Fruit fly (Drosophila melanogaster) whole organism, embryonic: ENCODE data around the gene CAH4.

Source experiments
- Blimp-1 ChIP-seq: fragments of 200-800 bp; sonication (Bioruptor generic); optimal IDR thresholded peaks from 3 replicates; lab custom pipeline; 2018; ENCODE audit warnings: missing biosample characterization, missing genetic modification characterization, mild to moderate bottlenecking, moderate library complexity, missing genetic modification reagents
- C15 ChIP-seq: fragments of 200-800 bp; sonication (Bioruptor generic); IDR thresholded peaks from 3 replicates; pipeline ENCODE4 v1.3.6; 2022; ENCODE audit warnings: missing biosample characterization, missing genetic modification characterization
- CG10147 ChIP-seq: fragments of 200-800 bp; sonication (Bioruptor generic); optimal IDR thresholded peaks from 2 replicates; lab custom pipeline; 2019; ENCODE audit warnings: missing biosample characterization, mild to moderate bottlenecking, missing genetic modification characterization, moderate library complexity
- CG10274 ChIP-seq: fragments of 200-800 bp; sonication (Bioruptor generic); optimal IDR thresholded peaks from 3 replicates; lab custom pipeline; 2017; ENCODE audit warnings: missing biosample characterization, mild to moderate bottlenecking, missing genetic modification characterization
- CG11085 ChIP-seq: fragments of 200-800 bp; sonication (Bioruptor generic); IDR thresholded peaks from 2 replicates; pipeline ENCODE4 v1.3.6; 2022; ENCODE audit warnings: missing biosample characterization, missing genetic modification characterization
- CG11723 ChIP-seq: fragments of 200-800 bp; sonication (Bioruptor generic); optimal IDR thresholded peaks from 2 replicates; lab custom pipeline; 2017; ENCODE audit warnings: missing biosample characterization, mild to moderate bottlenecking, missing genetic modification characterization
- CG12071 ChIP-seq: fragments of 200-800 bp; sonication (Bioruptor generic); optimal IDR thresholded peaks from 3 replicates; lab custom pipeline; 2018; ENCODE audit warnings: missing biosample characterization, mild to moderate bottlenecking, missing genetic modification characterization
- CG13123 ChIP-seq: fragments of 200-800 bp; sonication (Bioruptor generic); optimal IDR thresholded peaks from 2 replicates; lab custom pipeline; 2016; ENCODE audit warnings: missing biosample characterization, missing genetic modification characterization
- CG14441 ChIP-seq: fragments of 200-800 bp; sonication (Bioruptor generic); IDR thresholded peaks from 2 replicates; pipeline ENCODE4 v1.3.6; 2022; ENCODE audit warnings: missing biosample characterization, missing genetic modification characterization
- CG14860 ChIP-seq: fragments of 200-800 bp; sonication (Bioruptor generic); IDR thresholded peaks from 3 replicates; pipeline ENCODE4 v1.3.6; 2022; ENCODE audit warnings: missing biosample characterization, missing genetic modification characterization; ENCODE audit not compliant: partially characterized antibody
- CG1529 ChIP-seq: fragments of 200-800 bp; sonication (Bioruptor generic); optimal IDR thresholded peaks from 3 replicates; lab custom pipeline; 2018; ENCODE audit warnings: missing biosample characterization, missing genetic modification characterization
- CG15514 ChIP-seq: fragments of 200-800 bp; sonication (Bioruptor generic); optimal IDR thresholded peaks from 3 replicates; lab custom pipeline; 2017; ENCODE audit warnings: missing biosample characterization, missing genetic modification characterization, mild to moderate bottlenecking, moderate library complexity, missing genetic modification reagents
- CG17612 ChIP-seq: fragments of 200-800 bp; sonication (Bioruptor generic); IDR thresholded peaks from 2 replicates; pipeline ENCODE4 v1.3.6; 2022; ENCODE audit warnings: missing biosample characterization, missing genetic modification characterization
- CG18764 ChIP-seq: fragments of 200-800 bp; sonication (Bioruptor generic); optimal IDR thresholded peaks from 3 replicates; lab custom pipeline; 2016; ENCODE audit warnings: missing biosample characterization, missing genetic modification characterization
- CG2120 ChIP-seq: fragments of 200-800 bp; sonication (Bioruptor generic); optimal IDR thresholded peaks from 3 replicates; lab custom pipeline; 2016; ENCODE audit warnings: missing biosample characterization, missing genetic modification characterization
- CG33213 ChIP-seq: fragments of 200-800 bp; sonication (Bioruptor generic); optimal IDR thresholded peaks from 3 replicates; lab custom pipeline; 2016; ENCODE audit warnings: missing biosample characterization, missing genetic modification characterization
- CG3407 ChIP-seq: fragments of 200-800 bp; sonication (Bioruptor generic); optimal IDR thresholded peaks from 2 replicates; lab custom pipeline; 2018; ENCODE audit warnings: missing biosample characterization, mild to moderate bottlenecking, missing genetic modification characterization
- CG3726 ChIP-seq: fragments of 200-800 bp; sonication (Bioruptor generic); IDR thresholded peaks from 3 replicates; pipeline ENCODE4, ENCODE4 v1.3.6; 2022; ENCODE audit warnings: missing biosample characterization, missing genetic modification characterization
- CG43689 ChIP-seq: fragments of 200-800 bp; sonication (Bioruptor generic); IDR thresholded peaks from 2 replicates; pipeline ENCODE4 v1.3.6; 2022; ENCODE audit warnings: missing biosample characterization, missing genetic modification characterization
- CG4404 ChIP-seq: fragments of 200-800 bp; sonication (Bioruptor generic); IDR thresholded peaks from 2 replicates; pipeline ENCODE4 v1.3.6; 2022; ENCODE audit warnings: missing biosample characterization, missing genetic modification characterization
- CG4424 ChIP-seq: fragments of 200-800 bp; sonication (Bioruptor generic); optimal IDR thresholded peaks from 3 replicates; lab custom pipeline; 2016; ENCODE audit warnings: missing biosample characterization, missing genetic modification characterization
- CG9932 ChIP-seq: fragments of 200-800 bp; sonication (Bioruptor generic); IDR thresholded peaks from 2 replicates; pipeline ENCODE4 v1.3.6; 2022; ENCODE audit warnings: missing biosample characterization, missing genetic modification characterization
- CHES-1-like ChIP-seq: fragments of 200-800 bp; sonication (Bioruptor generic); optimal IDR thresholded peaks from 2 replicates; lab custom pipeline; 2016; ENCODE audit warnings: missing biosample characterization, missing genetic modification characterization
- Dad ChIP-seq: fragments of 200-800 bp; sonication (Bioruptor generic); optimal IDR thresholded peaks from 3 replicates; lab custom pipeline; 2016; ENCODE audit warnings: missing biosample characterization, missing genetic modification characterization
- Deaf1 ChIP-seq: fragments of 200-800 bp; optimal IDR thresholded peaks from 3 replicates; lab custom pipeline; 2019; ENCODE audit warnings: missing biosample characterization, mild to moderate bottlenecking, missing genetic modification characterization, moderate library complexity
- Elba2 ChIP-seq: fragments of 200-800 bp; sonication (Bioruptor generic); optimal IDR thresholded peaks from 3 replicates; lab custom pipeline; 2016; ENCODE audit warnings: missing biosample characterization, missing genetic modification characterization
- Fer1 ChIP-seq: fragments of 200-800 bp; sonication (Bioruptor generic); optimal IDR thresholded peaks from 2 replicates; lab custom pipeline; 2017; ENCODE audit warnings: missing biosample characterization, mild to moderate bottlenecking, missing genetic modification characterization
- HLH4C ChIP-seq: fragments of 200-800 bp; sonication (Bioruptor generic); IDR thresholded peaks from 3 replicates; pipeline ENCODE4 v1.3.6; 2022; ENCODE audit warnings: missing biosample characterization, missing genetic modification characterization; ENCODE audit not compliant: partially characterized antibody
- NC2β ChIP-seq: fragments of 200-800 bp; sonication (Bioruptor generic); optimal IDR thresholded peaks from 2 replicates; lab custom pipeline; 2016; ENCODE audit warnings: missing biosample characterization, missing genetic modification characterization
- Neu2 ChIP-seq: fragments of 200-800 bp; sonication (Bioruptor generic); optimal IDR thresholded peaks from 3 replicates; lab custom pipeline; 2016; ENCODE audit warnings: missing biosample characterization, missing genetic modification characterization, borderline replicate concordance
- Nf-YC ChIP-seq: fragments of 200-800 bp; optimal IDR thresholded peaks from 3 replicates; lab custom pipeline; 2019; ENCODE audit warnings: missing biosample characterization, mild to moderate bottlenecking, missing genetic modification characterization, moderate library complexity
- Opbp ChIP-seq: fragments of 200-800 bp; sonication (Bioruptor generic); IDR thresholded peaks from 3 replicates; pipeline ENCODE4 v1.3.6; 2022; ENCODE audit warnings: missing biosample characterization, missing genetic modification characterization; ENCODE audit not compliant: partially characterized antibody
- az2 ChIP-seq: fragments of 200-800 bp; sonication (Bioruptor generic); optimal IDR thresholded peaks from 3 replicates; lab custom pipeline; 2016; ENCODE audit warnings: missing biosample characterization, missing genetic modification characterization
- br ChIP-seq: fragments of >200 bp; optimal IDR thresholded peaks from 2 replicates; lab custom pipeline; 2017
- btn ChIP-seq: fragments of 200-800 bp; sonication (Bioruptor generic); optimal IDR thresholded peaks from 2 replicates; lab custom pipeline; 2016; ENCODE audit warnings: missing biosample characterization, missing genetic modification characterization
- dati ChIP-seq: fragments of 200-800 bp; sonication (Bioruptor generic); IDR thresholded peaks from 2 replicates; pipeline ENCODE4 v1.3.6; 2022; ENCODE audit warnings: missing biosample characterization, missing genetic modification characterization
- fd64A ChIP-seq: fragments of 200-800 bp; sonication (Bioruptor generic); optimal IDR thresholded peaks from 3 replicates; lab custom pipeline; 2018; ENCODE audit warnings: missing biosample characterization, mild to moderate bottlenecking, missing genetic modification characterization
- ftz-f1 ChIP-seq: fragments of 200-800 bp; sonication (Bioruptor generic); optimal IDR thresholded peaks from 2 replicates; lab custom pipeline; 2016; ENCODE audit warnings: missing biosample characterization, missing genetic modification characterization
- ham ChIP-seq: fragments of 200-800 bp; sonication (Bioruptor generic); IDR thresholded peaks from 2 replicates; pipeline ENCODE4 v1.3.6; 2022; ENCODE audit warnings: missing biosample characterization, missing genetic modification characterization
- kni ChIP-seq: fragments of 200-800 bp; sonication (Bioruptor generic); optimal IDR thresholded peaks from 3 replicates; lab custom pipeline; 2017; ENCODE audit warnings: mild to moderate bottlenecking, missing biosample characterization, missing genetic modification reagents, missing genetic modification characterization
- mam ChIP-seq: fragments of 200-800 bp; sonication (Bioruptor generic); optimal IDR thresholded peaks from 3 replicates; lab custom pipeline; 2016; ENCODE audit warnings: missing biosample characterization, missing genetic modification characterization
- mld ChIP-seq: fragments of 200-800 bp; sonication (Bioruptor generic); IDR thresholded peaks from 3 replicates; pipeline ENCODE4 v1.3.6; 2022; ENCODE audit warnings: missing biosample characterization, missing genetic modification characterization; ENCODE audit not compliant: partially characterized antibody
- oc ChIP-seq: fragments of 200-800 bp; sonication (Bioruptor generic); optimal IDR thresholded peaks from 2 replicates; lab custom pipeline; 2018; ENCODE audit warnings: missing biosample characterization, mild to moderate bottlenecking, missing genetic modification characterization, moderate library complexity
- ro ChIP-seq: fragments of 200-800 bp; sonication (Bioruptor generic); IDR thresholded peaks from 2 replicates; pipeline ENCODE4 v1.3.6; 2022; ENCODE audit warnings: missing biosample characterization, missing genetic modification characterization
- slou ChIP-seq: fragments of 200-800 bp; sonication (Bioruptor generic); optimal IDR thresholded peaks from 3 replicates; lab custom pipeline; 2016; ENCODE audit warnings: missing biosample characterization, missing genetic modification characterization
- sna ChIP-seq: fragments of 200-800 bp; sonication (Bioruptor generic); IDR thresholded peaks from 2 replicates; pipeline ENCODE4 v1.3.6; 2022; ENCODE audit warnings: missing biosample characterization, missing genetic modification characterization; ENCODE audit not compliant: partially characterized antibody
- twi ChIP-seq: fragments of 200-800 bp; optimal IDR thresholded peaks from 2 replicates; lab custom pipeline; 2019; ENCODE audit warnings: missing biosample characterization, mild to moderate bottlenecking, missing genetic modification characterization, moderate library complexity
- wek ChIP-seq: fragments of 200-800 bp; sonication (Bioruptor generic); optimal IDR thresholded peaks from 3 replicates; lab custom pipeline; 2018; ENCODE audit warnings: missing biosample characterization, mild to moderate bottlenecking, missing genetic modification characterization, moderate library complexity
- yki ChIP-seq: fragments of >200 bp; optimal IDR thresholded peaks from 3 replicates; lab custom pipeline; 2018
- zf30C ChIP-seq: fragments of 200-800 bp; sonication (Bioruptor generic); optimal IDR thresholded peaks from 3 replicates; lab custom pipeline; 2018; ENCODE audit warnings: missing biosample characterization, mild to moderate bottlenecking, missing genetic modification characterization

Gene CAH4

dm6 chr3R:24813637-24814301 is 43.6 kb downstream of the CAH4 start, which contains the start of the genes lili and CG34150 (continued):
- TF ChIP-seq CG33213 (GFP tag; lab: Kevin White, UChicago) (peak; percentile 54), CG1529 (GFP tag; lab: Kevin White, UChicago) (peak; percentile 46), twi (tag; lab: Kevin White, UChicago) (peak; percentile 56), Elba2 (GFP tag; lab: Kevin White, UChicago) (no peak), CG43689 (no peak), CG4404 (GFP tag; lab: Robert Waterston, UW) (peak; percentile 40; the same call in 1 of the 2 replicates), CG12071 (GFP tag; lab: Kevin White, UChicago) (no peak), CG18764 (GFP tag; lab: Kevin White, UChicago) (peak; percentile 73), CG9932 (GFP tag; lab: Robert Waterston, UW) (peak; percentile 88), Deaf1 (tag; lab: Kevin White, UChicago) (no peak), Blimp-1 (GFP tag; lab: Kevin White, UChicago) (peak; percentile 76), NC2β (GFP tag; lab: Kevin White, UChicago) (peak; percentile 62), Fer1 (GFP tag; lab: Kevin White, UChicago) (peak; percentile 69), Neu2 (GFP tag; lab: Kevin White, UChicago) (no peak), Nf-YC (tag; lab: Kevin White, UChicago) (peak; percentile 75), dati (no peak), btn (GFP tag; lab: Kevin White, UChicago) (no peak), ham (GFP tag; lab: Robert Waterston, UW) (no peak), kni (peak; percentile 2), br (lab: Kevin White, UChicago) (no peak), CG14441 (GFP tag; lab: Robert Waterston, UW) (peak; percentile 62; the same call in 1 of the 2 replicates), HLH4C (GFP tag; lab: Robert Waterston, UW) (peak; percentile 71; the same call in 2 of the 3 replicates), CG11723 (GFP tag; lab: Kevin White, UChicago) (peak; percentile 11), mld (GFP tag; lab: Robert Waterston, UW) (no peak), CG3407 (GFP tag; lab: Kevin White, UChicago) (peak; percentile 13), CG4424 (peak; percentile 78), CG11085 (GFP tag; lab: Robert Waterston, UW) (peak; percentile 62), Opbp (GFP tag; lab: Robert Waterston, UW) (peak; percentile 71; the same call in 2 of the 3 replicates), ftz-f1 (peak; percentile 14), C15 (GFP tag; lab: Robert Waterston, UW) (no peak), Dad (GFP tag; lab: Kevin White, UChicago) (peak; percentile 73), yki (lab: Kevin White, UChicago) (no peak), CG3726 (GFP tag; lab: Robert Waterston, UW) (0 out of 3 replicates have a peak, but pooled peaks have one; percentile 31), slou (peak; percentile 48), mam (GFP tag; lab: Kevin White, UChicago) (peak; percentile 80), ro (0 out of 2 replicates have a peak, but pooled peaks have one; percentile 39), CG10147 (GFP tag; lab: Kevin White, UChicago) (peak; percentile 70), CG17612 (GFP tag; lab: Robert Waterston, UW) (0 out of 2 replicates have a peak, but pooled peaks have one; percentile 36), wek (peak; percentile 1), CG14860 (GFP tag; lab: Robert Waterston, UW) (peak; percentile 70; the same call in 2 of the 3 replicates), CG10274 (GFP tag; lab: Kevin White, UChicago) (no peak), CG13123 (GFP tag; lab: Kevin White, UChicago) (peak; percentile 58), CG15514 (GFP tag; lab: Kevin White, UChicago) (peak; percentile 79), CG2120 (GFP tag; lab: Kevin White, UChicago) (peak; percentile 91), oc (tag; lab: Kevin White, UChicago) (no peak), zf30C (GFP tag; lab: Kevin White, UChicago) (peak; percentile 22), CHES-1-like (peak; percentile 80), az2 (GFP tag; lab: Kevin White, UChicago) (peak; percentile 80), sna (peak; percentile 72; the same call in 1 of the 2 replicates), fd64A (no peak)
